Fruit fly (Drosophila melanogaster): ENCODE measurements around the gene CycG.

The CycG gene

DNA sequence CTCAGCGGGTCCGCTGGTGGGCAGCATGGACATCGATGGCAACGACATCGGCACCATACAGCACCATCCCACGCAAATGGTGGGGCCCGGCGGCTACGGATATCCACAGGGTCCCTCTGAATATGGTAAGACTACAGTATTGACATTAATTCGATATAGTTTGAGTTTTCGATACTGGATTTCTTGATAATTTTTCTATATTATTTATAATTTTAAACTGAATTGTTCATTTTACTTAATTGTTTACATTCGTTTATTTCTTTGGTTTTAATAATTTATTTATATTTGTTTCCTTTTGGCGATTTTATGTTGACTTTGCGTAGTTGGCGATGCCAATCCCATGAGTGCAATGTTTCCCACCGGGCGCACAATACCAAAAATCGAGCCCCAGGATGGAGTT is at the start of gene CycG:
CycG (minus strand) TSS at position 101 of the 400 bp plus-strand sequence.
- TF ChIP-seq CG17801 (GFP tag; optimal IDR thresholded peaks at IDR 0.05; ENCODE audit: partially characterized antibody), result no peak

DNA sequence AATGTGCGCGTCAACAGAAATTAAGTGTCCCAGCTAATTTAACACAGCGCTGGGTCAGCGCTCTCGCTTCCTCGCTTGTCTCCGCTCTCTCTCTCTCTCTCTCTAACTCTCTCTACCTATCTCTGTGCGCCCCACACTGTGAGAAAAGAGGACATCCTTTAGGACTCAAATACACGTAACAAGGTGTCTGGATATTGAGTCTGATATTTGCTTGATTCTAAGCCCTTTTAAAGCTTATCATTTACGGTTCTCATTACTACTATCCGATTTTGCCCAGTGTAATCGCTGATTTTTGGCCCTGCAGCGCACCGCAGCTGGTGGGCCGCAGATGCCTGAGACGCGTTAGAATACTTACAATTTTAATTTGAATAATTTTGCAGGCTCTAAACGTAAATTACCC is 24.0 kb upstream of the CycG start:
- no peak for TF ChIP-seq CG17801 (GFP tag; optimal IDR thresholded peaks at IDR 0.05; ENCODE audit: partially characterized antibody)

DNA sequence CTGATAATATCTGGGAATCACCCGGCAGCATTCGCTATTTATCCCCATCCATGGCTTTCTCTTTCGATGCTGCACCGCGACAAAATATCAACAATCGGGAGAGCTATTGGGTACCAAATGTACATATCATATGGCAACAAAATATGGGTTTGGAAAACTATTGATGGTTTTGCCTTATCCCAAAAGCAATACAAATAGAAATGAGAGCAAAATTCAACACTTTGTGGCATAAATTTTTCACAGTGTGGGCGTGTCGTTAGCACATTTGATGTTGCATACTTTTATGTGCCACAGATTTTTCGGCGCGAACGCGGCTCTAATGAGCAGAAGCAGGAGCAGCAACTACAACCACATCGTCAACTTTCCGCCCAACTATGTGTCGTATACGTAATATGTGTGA is 19.9 kb upstream of the CycG start:
- TF ChIP-seq CG17801 (GFP tag; optimal IDR thresholded peaks at IDR 0.05; ENCODE audit: partially characterized antibody), result no peak

DNA sequence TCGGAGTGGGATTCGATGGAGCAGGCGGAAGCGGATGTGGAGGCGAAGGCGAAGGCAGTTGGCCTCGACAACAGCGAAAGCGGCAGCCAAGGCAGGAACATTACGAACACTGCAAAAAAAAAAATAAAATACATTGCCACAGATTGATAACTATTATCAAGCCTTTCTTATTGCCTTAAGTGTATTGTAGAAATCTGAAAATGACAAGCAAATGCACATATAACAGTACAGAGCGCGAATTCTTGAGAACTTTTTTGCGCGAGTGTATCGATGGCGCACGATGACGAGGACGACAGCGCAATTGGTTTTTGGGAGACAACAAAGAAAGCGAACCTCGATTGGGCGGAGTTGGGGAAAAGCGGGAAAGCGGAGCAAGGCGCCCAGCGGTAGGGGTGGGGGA is 17.9 kb upstream of the CycG start:
- TF ChIP-seq CG17801 (GFP tag; optimal IDR thresholded peaks at IDR 0.05; ENCODE audit: partially characterized antibody), result no peak

DNA sequence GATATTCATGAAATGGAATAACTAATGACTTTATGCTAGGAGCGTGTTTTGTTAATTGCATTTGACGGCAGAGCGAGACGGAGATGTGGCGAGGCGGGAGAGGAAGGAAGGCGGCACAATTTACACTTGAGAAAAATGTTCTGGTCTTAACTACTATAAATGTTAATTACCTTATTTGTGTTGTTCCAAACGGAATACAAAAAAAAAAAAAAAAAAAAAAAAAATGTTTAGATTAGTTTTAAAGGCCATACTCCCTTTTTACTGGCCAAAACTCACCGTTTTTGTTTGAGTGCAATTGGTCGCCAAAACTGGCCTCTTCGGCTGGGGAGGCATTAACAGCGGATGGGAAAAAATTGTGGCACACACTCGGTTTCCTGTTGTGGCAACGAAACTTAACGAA is 14.7 kb upstream of the CycG start:
- no peak for TF ChIP-seq CG17801 (GFP tag; optimal IDR thresholded peaks at IDR 0.05; ENCODE audit: partially characterized antibody)

DNA sequence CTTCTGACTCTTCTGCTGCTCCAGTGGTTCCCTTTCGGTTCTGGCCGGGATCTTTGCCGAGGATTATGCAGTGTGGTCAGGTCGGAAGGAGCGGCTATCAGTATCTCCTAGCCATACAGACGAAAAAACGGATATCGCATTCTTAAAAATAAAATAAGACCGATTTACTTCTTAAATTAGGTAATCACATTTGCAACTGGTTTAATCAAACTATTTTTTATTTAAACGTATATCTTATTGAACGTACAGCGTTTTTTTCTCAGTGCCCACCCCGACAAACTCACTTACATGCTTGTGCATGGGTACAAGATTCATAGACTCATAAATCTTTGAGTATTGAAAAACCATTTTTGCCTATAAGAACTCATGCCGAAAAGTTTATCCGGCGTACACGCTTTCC is 13.8 kb upstream of the CycG start:
- no peak for TF ChIP-seq CG17801 (GFP tag; optimal IDR thresholded peaks at IDR 0.05; ENCODE audit: partially characterized antibody)

DNA sequence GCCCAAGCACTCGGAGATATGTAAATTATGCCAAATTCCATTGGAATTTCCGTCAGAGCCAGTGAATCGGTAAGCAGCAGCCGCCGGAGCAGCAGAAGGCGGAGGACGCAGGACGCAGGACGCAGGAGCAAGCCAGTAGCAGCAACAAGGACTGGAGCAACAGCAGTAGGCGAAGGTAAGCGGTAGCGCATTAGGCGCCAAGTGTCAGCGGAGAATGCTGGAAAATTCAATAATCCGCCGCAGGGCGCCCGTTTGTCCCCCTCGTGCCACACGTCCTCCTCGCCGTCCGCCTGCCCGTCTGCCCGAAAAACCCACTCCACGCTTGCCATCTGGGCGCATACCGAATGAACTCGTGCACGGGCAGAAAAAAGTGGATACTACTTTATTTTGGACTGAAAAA is 10.2 kb upstream of the CycG start:
- no peak for TF ChIP-seq CG17801 (GFP tag; optimal IDR thresholded peaks at IDR 0.05; ENCODE audit: partially characterized antibody)

DNA sequence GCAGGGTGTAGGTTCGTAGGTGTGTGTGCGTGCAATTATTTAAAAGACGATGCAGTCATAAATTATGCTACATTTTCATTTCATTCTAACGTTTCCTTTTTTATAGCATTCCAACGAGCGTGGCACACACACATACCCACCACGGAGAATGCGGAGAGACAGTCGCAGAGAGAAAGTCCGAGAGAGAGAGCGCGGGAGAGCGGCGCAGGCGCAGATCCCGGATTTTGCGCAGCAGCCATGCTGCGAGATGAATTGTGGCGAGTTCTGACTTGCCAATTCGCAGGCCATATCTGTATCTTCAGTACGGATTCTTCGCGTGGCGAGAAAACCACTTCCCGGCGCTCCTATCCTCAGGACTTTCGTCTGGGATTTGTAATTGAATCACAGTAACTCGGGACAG is 9.3 kb upstream of the CycG start, which contains the start of gene kek6:
kek6 (plus strand) TSS at position 323 of the 400 bp plus-strand sequence.
- TF ChIP-seq CG17801 (GFP tag; optimal IDR thresholded peaks at IDR 0.05; ENCODE audit: partially characterized antibody), result no peak

DNA sequence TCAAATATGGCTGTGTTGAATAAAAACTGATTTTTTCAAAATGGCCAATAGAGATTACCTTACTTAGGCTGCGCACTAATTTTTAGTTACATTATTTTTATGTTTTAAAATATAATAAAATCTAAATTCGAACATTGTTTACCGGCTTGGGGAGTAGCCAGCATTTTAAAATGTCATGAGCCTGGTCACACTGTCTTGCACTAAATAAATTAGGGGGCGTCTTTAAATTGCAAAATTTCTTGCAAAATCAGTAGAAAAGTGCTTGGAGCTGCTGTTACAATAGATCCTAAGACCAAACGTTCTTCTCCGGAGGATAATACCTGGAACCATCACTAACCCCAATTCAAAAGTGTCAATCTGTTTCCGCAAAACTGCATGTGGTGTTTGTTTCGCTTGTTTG is 5.3 kb upstream of the CycG start, which contains the start of gene pasha:
pasha (plus strand) TSS at position 177 of the 400 bp plus-strand sequence.
- TF ChIP-seq CG17801 (GFP tag; optimal IDR thresholded peaks at IDR 0.05; ENCODE audit: partially characterized antibody), result no peak

DNA sequence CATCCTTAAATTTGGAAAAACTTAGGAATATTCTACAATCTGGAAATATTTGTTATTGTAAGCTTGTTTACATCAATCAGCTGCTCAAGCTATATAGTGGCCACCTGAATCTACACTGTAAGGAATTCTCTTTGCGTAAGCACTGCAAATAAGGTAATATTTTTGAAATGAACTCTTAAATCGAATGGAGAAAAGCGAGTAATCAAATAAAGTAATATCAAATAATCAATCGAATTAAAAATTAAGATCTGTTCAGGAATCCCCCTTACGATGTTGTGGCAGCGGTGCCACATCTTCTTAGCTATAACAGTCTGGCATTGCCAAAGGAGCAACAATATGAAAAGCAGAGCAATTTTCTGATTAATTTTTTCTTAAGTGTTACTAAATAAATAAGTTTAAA is 3.5 kb upstream of the CycG start, which contains the start of the genes Mnat9 and CG1792:
Mnat9 (minus strand) TSS at position 160 of the 400 bp plus-strand sequence.
CG1792 (plus strand) TSS at position 303 of the 400 bp plus-strand sequence.
- peak; percentile 98 for TF ChIP-seq CG17801 (GFP tag; optimal IDR thresholded peaks at IDR 0.05; ENCODE audit: partially characterized antibody)

DNA sequence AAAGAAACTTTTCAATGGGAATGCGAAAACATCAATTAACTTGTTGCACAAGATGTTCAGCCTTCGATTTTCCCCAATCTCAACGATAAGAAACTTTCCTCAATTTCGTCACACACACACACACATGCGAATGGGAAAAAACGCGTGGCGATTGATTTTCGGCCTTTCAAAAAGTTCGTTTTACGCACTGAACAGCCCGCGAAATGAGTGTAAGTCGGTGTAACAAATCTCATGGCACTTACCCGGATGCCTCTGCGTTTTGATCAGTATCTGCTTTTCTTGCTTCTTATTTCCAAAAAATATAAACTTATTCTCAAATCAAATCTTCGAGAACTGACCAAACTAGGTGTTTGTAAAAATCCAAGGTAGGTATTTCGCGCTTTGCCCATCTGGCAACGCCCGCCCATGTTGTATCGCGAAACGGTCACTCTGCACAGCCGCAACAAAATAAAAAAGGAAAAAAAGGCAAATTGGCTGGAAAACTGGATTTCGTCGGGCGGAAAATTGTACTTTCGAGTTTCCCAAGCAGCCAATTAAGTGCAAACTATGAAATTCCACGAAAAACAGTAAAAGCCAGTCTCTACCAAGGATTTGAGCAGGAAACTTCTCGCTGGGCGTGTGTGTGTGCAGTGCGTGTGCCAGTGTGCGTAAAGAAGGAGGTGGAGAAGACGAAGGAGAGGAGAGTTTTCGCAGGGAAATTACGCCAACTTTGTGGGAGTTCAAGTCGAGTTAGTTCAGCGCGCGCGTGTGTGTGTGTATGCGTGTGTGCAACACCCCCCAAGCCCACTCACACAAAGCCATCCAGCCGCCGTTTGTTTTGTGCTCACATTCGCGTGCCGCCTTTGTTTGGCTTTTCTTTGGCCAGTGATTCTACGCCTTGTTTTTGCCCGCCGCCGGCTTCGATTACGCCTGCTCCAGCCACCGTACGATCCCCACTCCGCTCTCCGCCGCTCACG is 1.5 kb downstream of the CycG start, which contains the start of gene Med:
Med (plus strand) TSS at position 408 of the 956 bp plus-strand sequence.
- peak; percentile 17 for TF ChIP-seq CG17801 (GFP tag; optimal IDR thresholded peaks at IDR 0.05; ENCODE audit: partially characterized antibody)

DNA sequence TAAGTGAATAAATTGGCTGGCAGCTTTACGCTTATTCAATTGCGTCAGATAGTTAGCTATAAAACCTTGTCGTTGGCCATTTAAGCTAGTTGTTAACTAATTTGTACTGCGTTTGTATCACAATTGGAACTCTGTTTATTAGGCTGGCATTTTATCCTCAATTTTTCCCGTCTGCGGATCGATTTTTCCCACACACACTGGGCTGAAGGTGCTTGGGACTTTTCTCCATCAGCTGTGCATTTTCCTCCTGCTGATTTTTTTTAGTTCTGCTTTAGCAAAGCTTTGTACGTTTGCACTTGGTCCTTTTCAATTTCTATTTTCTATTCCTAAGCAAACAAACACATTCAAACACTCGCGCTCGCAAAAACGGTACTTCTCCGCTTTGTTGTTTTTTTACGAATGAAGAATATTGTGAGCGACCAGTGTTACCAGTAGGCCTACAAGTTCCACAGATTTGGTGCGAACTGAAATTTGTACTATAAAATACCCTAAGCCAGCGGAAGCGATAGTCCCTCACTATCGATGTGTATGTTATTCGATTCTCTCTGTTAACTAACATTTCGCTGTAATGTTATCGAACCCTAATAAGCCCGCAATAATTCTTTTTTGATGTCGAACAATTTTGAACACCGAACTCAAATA is 2.9 kb downstream of the CycG start:
- TF ChIP-seq CG17801 (GFP tag; optimal IDR thresholded peaks at IDR 0.05; ENCODE audit: partially characterized antibody), result peak; percentile 75

DNA sequence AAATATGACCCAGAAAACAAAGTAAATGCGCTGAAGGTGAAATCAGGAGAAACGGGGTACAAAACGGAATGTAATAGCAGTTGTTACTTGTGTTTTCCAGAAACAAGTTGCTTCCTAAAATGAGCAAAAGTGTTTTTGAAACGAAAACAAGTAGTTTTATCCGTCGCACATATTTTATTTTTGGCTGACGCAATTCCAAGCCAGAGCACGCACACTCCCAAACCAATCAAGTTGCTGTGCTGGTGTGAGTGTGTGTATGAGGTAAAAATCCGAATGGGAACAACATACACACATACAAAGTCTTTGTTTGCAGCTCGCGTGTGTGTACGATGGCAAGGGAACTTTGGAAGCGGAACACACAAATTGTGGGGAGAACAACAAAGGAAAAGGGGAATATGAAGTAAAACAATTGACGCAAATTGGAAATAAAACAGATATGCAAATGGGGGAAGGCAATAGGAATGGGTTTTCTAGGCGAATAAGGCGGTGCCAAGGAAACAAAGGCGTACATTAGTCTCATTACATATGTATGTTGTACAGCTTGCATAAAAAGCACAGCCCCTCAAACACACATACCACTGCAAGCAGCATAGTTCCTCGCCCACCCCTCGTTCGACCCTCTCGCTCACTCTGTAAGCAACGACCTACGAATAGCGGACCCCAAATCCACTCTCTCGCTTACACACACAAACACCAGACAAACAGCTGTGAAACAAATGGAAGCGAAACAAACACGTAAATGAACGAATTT is 3.9 kb downstream of the CycG start:
- TF ChIP-seq CG17801 (GFP tag; optimal IDR thresholded peaks at IDR 0.05; ENCODE audit: partially characterized antibody), result no peak

DNA sequence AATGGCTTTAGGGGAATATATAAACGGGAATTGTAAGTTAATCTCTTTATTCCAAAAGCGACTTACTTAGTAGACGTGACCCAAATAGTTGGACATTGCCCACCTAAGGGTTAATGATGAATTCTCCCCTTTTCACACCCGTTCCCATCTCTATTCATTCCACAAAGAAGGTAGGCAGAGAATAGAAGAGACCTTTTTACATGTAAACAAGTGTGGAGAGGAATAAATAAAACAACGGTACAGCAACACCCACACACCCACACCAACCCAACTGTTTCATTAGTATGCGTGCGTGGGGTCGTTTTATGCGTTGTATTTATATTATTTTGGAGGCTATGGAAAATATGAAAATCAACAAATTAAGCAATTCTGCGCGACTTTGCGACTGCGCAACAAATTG is 4.4 kb downstream of the CycG start:
- no peak for TF ChIP-seq CG17801 (GFP tag; optimal IDR thresholded peaks at IDR 0.05; ENCODE audit: partially characterized antibody)

DNA sequence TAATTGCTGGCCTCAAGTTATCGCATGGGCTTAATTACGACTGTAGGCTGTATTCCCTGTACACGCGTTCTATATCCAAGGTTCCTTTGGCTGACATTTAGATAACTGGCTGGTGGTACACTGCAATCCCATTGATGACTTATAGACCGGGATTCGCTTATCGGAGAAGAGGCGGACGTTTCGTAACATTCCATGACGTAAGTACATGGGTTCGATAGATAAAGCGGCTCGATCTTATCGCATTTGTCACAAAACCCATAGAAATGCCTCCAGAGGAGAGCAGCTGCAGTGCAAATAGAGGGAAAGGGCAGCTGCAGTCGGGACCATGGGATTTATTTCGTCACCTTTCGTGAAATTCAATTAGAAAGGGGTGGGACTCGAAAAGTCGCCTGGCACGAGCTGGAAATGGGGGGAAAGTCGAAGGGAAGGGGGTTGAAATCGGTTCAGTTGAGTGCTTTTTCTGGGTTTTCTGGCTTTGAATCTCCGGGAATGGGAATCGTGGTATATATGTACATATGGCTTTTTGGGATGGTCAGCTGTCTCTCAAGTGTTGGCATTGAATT is 5.1 kb downstream of the CycG start:
- no peak for TF ChIP-seq CG17801 (GFP tag; optimal IDR thresholded peaks at IDR 0.05; ENCODE audit: partially characterized antibody)

Measured in ovary, adult (tissue).